Fruit fly (Drosophila melanogaster): ENCODE results near the gene ImpE2.

The ImpE2 gene

DNA sequence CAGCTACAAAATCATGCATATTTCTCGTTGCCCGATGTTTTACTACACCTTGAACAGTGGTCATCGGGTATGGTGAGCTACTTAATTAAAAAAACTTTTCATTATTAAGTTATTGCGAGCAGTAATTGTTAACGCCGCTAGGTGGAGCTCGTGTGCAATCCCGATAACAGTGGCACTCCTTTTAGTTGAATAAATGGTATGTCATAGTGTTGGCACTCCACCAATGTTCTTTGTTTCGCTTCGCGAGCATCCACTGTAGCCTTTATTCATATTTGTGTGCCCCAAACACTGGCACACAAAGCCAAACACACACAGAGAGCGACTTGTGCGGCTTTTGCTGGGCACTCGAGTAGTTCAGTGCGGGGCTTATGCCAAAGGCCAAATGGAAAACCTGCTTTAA is 5.4 kb upstream of the ImpE2 start (continued):
- TF ChIP-seq shn (GFP tag; optimal IDR thresholded peaks at IDR 0.05) (peak; percentile 78), CG3838 (GFP tag; optimal IDR thresholded peaks at IDR 0.05) (peak; percentile 63), az2 (GFP tag; optimal IDR thresholded peaks at IDR 0.05) (peak; percentile 91), CG12659 (GFP tag; optimal IDR thresholded peaks at IDR 0.05) (peak; percentile 90), Bteb2 (GFP tag; optimal IDR thresholded peaks at IDR 0.05) (peak; percentile 81), sna (GFP tag; IDR thresholded peaks at IDR 0.05; ENCODE audit: partially characterized antibody) (no peak), Gug (GFP tag; IDR thresholded peaks at IDR 0.05) (peak; percentile 97), Rfx (GFP tag; IDR thresholded peaks at IDR 0.05) (peak; percentile 97), CG7745 (tag; optimal IDR thresholded peaks at IDR 0.05) (no peak), lilli (GFP tag; optimal IDR thresholded peaks at IDR 0.05) (peak; percentile 93), CG3995 (GFP tag; optimal IDR thresholded peaks at IDR 0.05) (peak; percentile 46), CG11695 (GFP tag; IDR thresholded peaks at IDR 0.05) (peak; percentile 92), Hr78 (GFP tag; optimal IDR thresholded peaks at IDR 0.05) (peak in 1 of 2 experiments; percentile 91), CG10565 (GFP tag; optimal IDR thresholded peaks at IDR 0.05) (no peak), CG7987 (GFP tag; optimal IDR thresholded peaks at IDR 0.05) (peak; percentile 68), disco-r (GFP tag; optimal IDR thresholded peaks at IDR 0.05) (peak; percentile 78), CG8765 (GFP tag; IDR thresholded peaks at IDR 0.05) (peak; percentile 72), caup (GFP tag; optimal IDR thresholded peaks at IDR 0.05; ENCODE audit: severe bottlenecking) (peak; percentile 89), unc-4 (GFP tag; IDR thresholded peaks at IDR 0.05; ENCODE audit: partially characterized antibody) (no peak), Dip2 (GFP tag; IDR thresholded peaks at IDR 0.05) (peak; percentile 61; the same call in 1 of the 2 replicates), HmgZ (tag; optimal IDR thresholded peaks at IDR 0.05) (peak; percentile 89), nerfin-2 (GFP tag; IDR thresholded peaks at IDR 0.05; ENCODE audit: partially characterized antibody) (no peak), CG7357 (GFP tag; IDR thresholded peaks at IDR 0.05) (peak; percentile 82), Mrtf (GFP tag; IDR thresholded peaks at IDR 0.05) (peak; percentile 95), tx (GFP tag; optimal IDR thresholded peaks at IDR 0.05) (peak; percentile 89), CG8281 (tag; optimal IDR thresholded peaks at IDR 0.05) (peak; percentile 41), Sry-δ (GFP tag; optimal IDR thresholded peaks at IDR 0.05) (peak; percentile 56), usp (GFP tag; optimal IDR thresholded peaks at IDR 0.05) (no peak), HLH4C (GFP tag; IDR thresholded peaks at IDR 0.05; ENCODE audit: partially characterized antibody) (no peak), kay (GFP tag; optimal IDR thresholded peaks at IDR 0.05) (peak; percentile 81), ATbp (GFP tag; optimal IDR thresholded peaks at IDR 0.05) (peak; percentile 89), bowl (GFP tag; IDR thresholded peaks at IDR 0.05) (peak; percentile 89), hkb (optimal IDR thresholded peaks at IDR 0.05) (no peak), hkb (GFP tag; IDR thresholded peaks at IDR 0.05) (peak; percentile 97), Blimp-1 (GFP tag; optimal IDR thresholded peaks at IDR 0.05) (peak; percentile 87), esg (GFP tag; conservative IDR thresholded peaks at IDR 0.05) (peak; percentile 96), dmrt99B (tag; optimal IDR thresholded peaks at IDR 0.05) (peak; percentile 83), CG17328 (GFP tag; IDR thresholded peaks at IDR 0.05) (peak; percentile 95), sd (tag; optimal IDR thresholded peaks at IDR 0.05) (peak; percentile 81), Fer3 (tag; optimal IDR thresholded peaks at IDR 0.05) (peak; percentile 89), al (GFP tag; IDR thresholded peaks at IDR 0.05) (peak; percentile 91), row (GFP tag; IDR thresholded peaks at IDR 0.05) (peak; percentile 98), scrt (GFP tag; optimal IDR thresholded peaks at IDR 0.05) (peak; percentile 78), Nf-YA (GFP tag; IDR thresholded peaks at IDR 0.05) (peak; percentile 94), cas (GFP tag; IDR thresholded peaks at IDR 0.05) (peak; percentile 68; the same call in 1 of the 2 replicates), Side (GFP tag; optimal IDR thresholded peaks at IDR 0.05) (peak; percentile 70), org-1 (GFP tag; optimal IDR thresholded peaks at IDR 0.05) (peak; percentile 89), CG18262 (tag; optimal IDR thresholded peaks at IDR 0.05) (peak; percentile 73), GATAe (GFP tag; conservative IDR thresholded peaks at IDR 0.05) (0 out of 2 replicates have a peak, but pooled peaks have one; percentile 52), gro (GFP tag; optimal IDR thresholded peaks at IDR 0.05) (peak; percentile 89), Optix (GFP tag; IDR thresholded peaks at IDR 0.05) (peak; percentile 96)

All from whole organism, embryonic.